Worm (Caenorhabditis elegans) whole organism, young adult: ENCODE data around the gene hlh-10.
A peak's percentile ranks its signal among the peaks of the same experiment; 100 is the strongest.

ENCODE experiments used
- F23B12.7 ChIP-seq: sonication (generic microtip); optimal IDR thresholded peaks from 2 replicates; lab custom pipeline; 2017; ENCODE audit warnings: missing genetic modification characterization, mild to moderate bottlenecking, missing compliant biosample characterization, antibody characterized with exemption, moderate library complexity; ENCODE audit not compliant: insufficient read depth
- F39B2.1 ChIP-seq: fragments of 200-800 bp; sonication (Bioruptor generic); IDR thresholded peaks from 2 replicates; pipeline ENCODE4 v1.3.6; 2022; ENCODE audit warnings: missing genetic modification reagents, missing genetic modification characterization, missing compliant biosample characterization
- F55B11.4 ChIP-seq: sonication (generic microtip); optimal IDR thresholded peaks from 2 replicates; lab custom pipeline; 2016; ENCODE audit warnings: missing compliant biosample characterization, missing genetic modification characterization, borderline replicate concordance; ENCODE audit not compliant: insufficient read depth
- F57C9.4 ChIP-seq: sonication (generic microtip); optimal IDR thresholded peaks from 2 replicates; lab custom pipeline; 2017; ENCODE audit warnings: mild to moderate bottlenecking, missing genetic modification characterization, missing compliant biosample characterization
- T26A5.8 ChIP-seq: sonication (generic microtip); optimal IDR thresholded peaks from 2 replicates; lab custom pipeline; 2016; ENCODE audit warnings: missing genetic modification characterization, missing compliant biosample characterization
- Y56A3A.18 ChIP-seq: fragments of 200-800 bp; sonication (Bioruptor generic); IDR thresholded peaks from 2 replicates; pipeline ENCODE4 v1.3.6; 2022; ENCODE audit warnings: missing genetic modification reagents, missing genetic modification characterization, missing compliant biosample characterization
- Y95B8A.8 ChIP-seq: fragments of 200-800 bp; sonication (Bioruptor generic); IDR thresholded peaks from 2 replicates; pipeline ENCODE4 v1.3.6; 2022; ENCODE audit warnings: missing genetic modification reagents, missing genetic modification characterization, missing compliant biosample characterization
- ama-1 ChIP-seq, 3 experiments: fragments of 150-350 bp in 1 of 3; sonication (generic microtip) in 2 of 3; optimal IDR thresholded peaks; 2 replicates each; lab custom pipeline; 2014 to 2018; ENCODE audit warnings: missing biosample characterization in 2 of 3, missing genetic modification characterization in 2 of 3, missing genetic modification reagents in 2 of 3
- ceh-27 ChIP-seq: fragments of 200-800 bp; sonication (Bioruptor generic); optimal IDR thresholded peaks from 2 replicates; lab custom pipeline; 2018; ENCODE audit warnings: mild to moderate bottlenecking, missing genetic modification characterization, moderate library complexity, missing compliant biosample characterization
- die-1 ChIP-seq: sonication (generic microtip); optimal IDR thresholded peaks from 2 replicates; lab custom pipeline; 2016; ENCODE audit warnings: missing genotype, mild to moderate bottlenecking, missing genetic modification characterization, missing compliant biosample characterization
- egrh-3 ChIP-seq: fragments of 200-800 bp; sonication (Bioruptor generic); IDR thresholded peaks from 2 replicates; pipeline ENCODE4 v1.3.6; 2022; ENCODE audit warnings: missing genetic modification reagents, missing genetic modification characterization, missing compliant biosample characterization
- hlh-12 ChIP-seq: sonication (generic microtip); optimal IDR thresholded peaks from 2 replicates; lab custom pipeline; 2016; ENCODE audit warnings: missing genetic modification characterization, missing compliant biosample characterization
- lag-1 ChIP-seq: fragments of 200-800 bp; sonication (Bioruptor generic); IDR thresholded peaks from 2 replicates; pipeline ENCODE4 v1.3.6; 2022; ENCODE audit warnings: missing genetic modification reagents, missing genetic modification characterization, missing compliant biosample characterization
- lin-26 ChIP-seq: fragments of 200-800 bp; sonication (Bioruptor generic); IDR thresholded peaks from 2 replicates; pipeline ENCODE4 v1.3.6; 2022; ENCODE audit warnings: missing genetic modification reagents, missing genetic modification characterization, missing compliant biosample characterization
- madf-10 ChIP-seq: sonication (generic microtip); optimal IDR thresholded peaks from 2 replicates; lab custom pipeline; 2016; ENCODE audit warnings: mild to moderate bottlenecking, missing genetic modification characterization, missing compliant biosample characterization
- mel-28 ChIP-seq: sonication (generic microtip); optimal IDR thresholded peaks from 2 replicates; lab custom pipeline; 2016; ENCODE audit warnings: borderline replicate concordance, mild to moderate bottlenecking, missing genetic modification characterization, missing compliant biosample characterization
- nhr-80 ChIP-seq: sonication (generic microtip); optimal IDR thresholded peaks from 2 replicates; lab custom pipeline; 2016; ENCODE audit warnings: missing genetic modification characterization, missing compliant biosample characterization
- pha-4 ChIP-seq: fragments of 150-350 bp; sonication (generic microtip); optimal IDR thresholded peaks from 2 replicates; lab custom pipeline; 2014; ENCODE audit warnings: missing biosample characterization, missing genetic modification reagents, missing genetic modification characterization
- snpc-1.3 ChIP-seq: sonication (generic microtip); optimal IDR thresholded peaks from 2 replicates; lab custom pipeline; 2017; ENCODE audit warnings: missing genetic modification characterization, mild to moderate bottlenecking, missing compliant biosample characterization, antibody characterized with exemption, moderate library complexity, missing genotype, missing genetic modification reagents; ENCODE audit not compliant: insufficient read depth
- unc-130 ChIP-seq: sonication (generic microtip); optimal IDR thresholded peaks from 2 replicates; lab custom pipeline; 2016; ENCODE audit warnings: missing genetic modification reagents, missing genetic modification characterization, missing compliant biosample characterization
- unc-62 ChIP-seq: fragments of 150-350 bp; optimal IDR thresholded peaks from 2 replicates; lab custom pipeline; 2014; ENCODE audit warnings: missing biosample characterization, missing genetic modification reagents, missing genetic modification characterization
- zim-3 ChIP-seq: sonication (generic microtip); optimal IDR thresholded peaks from 2 replicates; lab custom pipeline; 2017; ENCODE audit warnings: mild to moderate bottlenecking, missing genetic modification characterization, moderate library complexity, missing compliant biosample characterization
- ztf-18 ChIP-seq: sonication (generic microtip); optimal IDR thresholded peaks from 2 replicates; lab custom pipeline; 2016; ENCODE audit warnings: missing genotype, mild to moderate bottlenecking, missing genetic modification characterization, missing compliant biosample characterization
- ztf-22 ChIP-seq: fragments of 200-800 bp; sonication (Bioruptor generic); optimal IDR thresholded peaks from 2 replicates; lab custom pipeline; 2018; ENCODE audit warnings: mild to moderate bottlenecking, missing genetic modification characterization, moderate library complexity, missing compliant biosample characterization
- ztf-28 ChIP-seq: fragments of 200-800 bp; sonication (Bioruptor generic); IDR thresholded peaks from 2 replicates; pipeline ENCODE4 v1.3.6; 2022; ENCODE audit warnings: missing genetic modification reagents, missing genetic modification characterization, missing compliant biosample characterization
- ztf-6 ChIP-seq: fragments of 200-800 bp; sonication (Bioruptor generic); IDR thresholded peaks from 2 replicates; pipeline ENCODE4 v1.3.6; 2022; ENCODE audit warnings: missing genetic modification reagents, missing genetic modification characterization, missing compliant biosample characterization

Gene hlh-10

DNA sequence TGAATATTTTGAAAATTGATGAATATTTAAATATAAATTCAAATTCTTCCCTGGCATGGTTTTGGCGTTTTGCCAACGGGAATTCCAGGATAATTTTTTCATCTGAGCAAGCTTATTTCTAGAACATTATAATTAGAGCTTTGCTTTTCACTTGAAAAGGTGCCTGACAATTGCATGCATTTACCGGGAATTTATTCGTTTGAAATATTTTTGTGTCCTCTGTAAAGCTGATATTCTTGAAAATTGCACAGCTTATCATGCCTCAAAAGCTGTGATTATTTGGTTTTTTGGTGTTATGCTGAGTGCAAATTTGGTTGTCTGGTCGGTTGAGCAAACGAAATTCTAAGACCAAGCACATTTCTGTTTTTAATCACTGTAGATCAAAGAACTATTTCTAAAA lies 21.6 kb downstream of the hlh-10 start:
- TF ChIP-seq F57C9.4 (tag; lab: Kevin White, UChicago) (no peak), nhr-80 (tag; lab: Kevin White, UChicago) (no peak), Y95B8A.8 (GFP tag; lab: Robert Waterston, UW) (no peak), snpc-1.3 (tag; lab: Kevin White, UChicago) (no peak), lag-1 (GFP tag; lab: Robert Waterston, UW) (no peak), F55B11.4 (tag; lab: Kevin White, UChicago) (no peak)

DNA sequence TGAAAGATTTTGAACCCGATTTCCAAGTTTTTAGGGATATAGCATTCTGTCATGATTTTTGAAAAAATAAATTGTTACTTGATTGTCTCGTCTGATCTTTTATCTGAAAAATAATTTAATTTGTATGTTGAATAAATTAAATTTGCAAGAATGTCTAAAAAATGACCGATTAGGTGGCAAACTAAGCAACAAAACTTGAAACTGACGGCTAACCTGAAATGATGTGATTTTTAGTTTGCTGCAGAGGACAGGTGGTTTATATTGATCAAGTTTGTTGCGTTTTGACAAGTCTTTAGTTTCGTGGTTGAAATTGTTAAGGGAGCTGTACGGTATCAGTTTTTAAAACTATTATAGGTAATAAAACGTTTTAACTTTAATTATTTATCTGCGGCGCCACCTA lies 24.5 kb downstream of the hlh-10 start, which contains the start of gene F07C3.16:
Gene F07C3.16, minus strand, starts transcription at position 101 of the 400 bp plus-strand sequence.
- TF ChIP-seq ztf-18 = no peak

ce11 chrV:9255480-9255879 lies 26.5 kb downstream of the hlh-10 start:
- TF ChIP-seq ama-1 (optimal IDR thresholded peaks at IDR 0.05; lab: Kevin White, UChicago) (no peak), ama-1 (GFP tag; optimal IDR thresholded peaks at IDR 0.05; lab: Kevin White, UChicago) (no peak), ztf-22 (GFP tag; lab: Kevin White, UChicago) (no peak), T26A5.8 (tag; lab: Kevin White, UChicago) (no peak), pha-4 (tag; lab: Kevin White, UChicago) (peak; percentile 62), lin-26 (GFP tag; lab: Robert Waterston, UW) (no peak), ceh-27 (no peak), hlh-12 (tag; lab: Kevin White, UChicago) (no peak), egrh-3 (no peak), mel-28 (no peak), unc-62 (GFP tag; lab: Kevin White, UChicago) (peak; percentile 50), nhr-80 (tag; lab: Kevin White, UChicago) (peak; percentile 96)

DNA sequence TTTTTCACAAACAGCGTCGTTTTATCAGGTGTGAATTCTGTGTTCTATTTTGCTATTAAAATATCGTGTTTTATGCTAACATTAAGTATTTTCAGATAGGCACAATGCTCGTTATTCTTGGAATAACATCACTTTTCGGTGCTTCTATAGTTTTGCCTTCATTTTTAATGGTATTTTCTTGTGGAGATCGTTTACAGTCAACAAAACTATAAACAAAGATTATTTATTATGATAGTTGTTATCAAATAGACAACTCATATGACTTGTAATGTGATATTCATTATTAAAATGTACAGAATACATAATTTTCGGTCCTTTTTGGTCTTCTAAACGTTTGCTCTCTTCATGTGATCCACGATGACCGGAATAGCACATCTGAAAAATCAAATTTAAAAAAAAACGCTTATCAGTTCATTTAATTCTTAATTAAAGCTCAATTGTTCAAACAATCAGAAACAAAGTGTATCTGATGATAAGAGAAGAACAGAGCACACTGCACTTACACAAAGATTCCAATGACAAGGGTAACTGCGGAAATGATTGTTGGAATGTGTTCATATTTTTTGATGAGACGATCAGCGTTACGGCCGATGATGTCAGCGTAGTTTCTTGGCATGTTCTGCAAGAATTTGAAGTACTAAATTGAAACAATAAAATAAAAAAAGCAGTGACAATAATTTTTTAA lies 27.9 kb downstream of the hlh-10 start, which contains the start of gene F07C3.9:
Gene F07C3.9, minus strand, starts transcription at position 635 of the 685 bp plus-strand sequence.
- no peak for TF ChIP-seq die-1 (tag; lab: Kevin White, UChicago)
- TF ChIP-seq nhr-80 (tag; lab: Kevin White, UChicago) = peak; percentile 79
- TF ChIP-seq madf-10 = no peak
- no peak for TF ChIP-seq ztf-22 (GFP tag; lab: Kevin White, UChicago)
- no peak for TF ChIP-seq ztf-28 (GFP tag; lab: Robert Waterston, UW)
- TF ChIP-seq ztf-6 = no peak
- TF ChIP-seq unc-130 (GFP tag; lab: Kevin White, UChicago) = no peak
- no peak for TF ChIP-seq Y56A3A.18

ce11 chrV:9249932-9250331 lies 32.1 kb downstream of the hlh-10 start, which contains the start of gene ptd-2:
TSS of gene ptd-2 (plus strand) at chrV:9250232.
- TF ChIP-seq unc-130 (GFP tag; lab: Kevin White, UChicago) = no peak
- no peak for TF ChIP-seq zim-3 (tag; lab: Kevin White, UChicago)
- TF ChIP-seq F23B12.7 (tag; lab: Kevin White, UChicago) = no peak
- TF ChIP-seq, all 124 proteins: peak for 0

DNA sequence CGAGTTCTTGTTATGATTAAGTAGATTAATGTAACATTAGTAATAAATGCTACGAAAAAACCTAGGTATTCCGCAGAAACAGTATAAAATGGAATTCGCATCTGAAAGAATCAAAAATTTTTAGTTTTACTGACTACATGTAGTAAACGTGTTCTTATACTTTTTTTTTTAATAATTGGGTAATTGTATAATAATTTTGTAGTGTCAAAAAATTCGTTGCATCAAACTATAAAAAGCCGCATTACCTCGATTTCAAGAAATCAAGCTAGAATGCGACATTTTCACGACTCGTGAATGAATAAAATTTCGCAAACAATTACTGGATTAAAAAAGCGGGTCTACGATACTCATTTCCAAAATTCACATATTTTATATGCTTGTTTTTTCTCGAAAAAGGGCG lies 32.8 kb downstream of the hlh-10 start, which contains the start of gene str-94:
Gene str-94, minus strand, starts transcription at position 101 of the 400 bp plus-strand sequence.
- no peak for TF ChIP-seq F39B2.1 (GFP tag; lab: Robert Waterston, UW)
- no peak for TF ChIP-seq F23B12.7 (tag; lab: Kevin White, UChicago)
- TF ChIP-seq T26A5.8 (tag; lab: Kevin White, UChicago) = no peak
